Worm (Caenorhabditis elegans): ENCODE results near the gene C06C3.7.

ce11 chrII:9412086-9412608 lies 26.8 kb downstream of the C06C3.7 start, which contains the start of gene arrd-3:
- TF ChIP-seq hnd-1 (tag; optimal IDR thresholded peaks at IDR 0.05): no peak
- no peak for TF ChIP-seq B0310.2 (tag; optimal IDR thresholded peaks at IDR 0.05)
- no peak for TF ChIP-seq tbx-37 (GFP tag; conservative IDR thresholded peaks at IDR 0.05)
- no peak for TF ChIP-seq ama-1 (optimal IDR thresholded peaks at IDR 0.05)
- no peak for TF ChIP-seq flt-1 (GFP tag; IDR thresholded peaks at IDR 0.05)
- TF ChIP-seq tbx-11 (GFP tag; IDR thresholded peaks at IDR 0.05): no peak
- no peak for TF ChIP-seq ets-7 (tag; optimal IDR thresholded peaks at IDR 0.05)
- TF ChIP-seq F13C5.2 (tag; optimal IDR thresholded peaks at IDR 0.05): no peak
- no peak for TF ChIP-seq sea-1 (GFP tag; conservative IDR thresholded peaks at IDR 0.05)
- no peak for TF ChIP-seq aly-1 (tag; optimal IDR thresholded peaks at IDR 0.05)
- no peak for TF ChIP-seq ceh-36 (tag; optimal IDR thresholded peaks at IDR 0.05)
- TF ChIP-seq ceh-13 (GFP tag; optimal IDR thresholded peaks at IDR 0.05): no peak
